Worm (Caenorhabditis elegans): Measurements from ENCODE around the gene snrp-200.

The snrp-200 gene

DNA sequence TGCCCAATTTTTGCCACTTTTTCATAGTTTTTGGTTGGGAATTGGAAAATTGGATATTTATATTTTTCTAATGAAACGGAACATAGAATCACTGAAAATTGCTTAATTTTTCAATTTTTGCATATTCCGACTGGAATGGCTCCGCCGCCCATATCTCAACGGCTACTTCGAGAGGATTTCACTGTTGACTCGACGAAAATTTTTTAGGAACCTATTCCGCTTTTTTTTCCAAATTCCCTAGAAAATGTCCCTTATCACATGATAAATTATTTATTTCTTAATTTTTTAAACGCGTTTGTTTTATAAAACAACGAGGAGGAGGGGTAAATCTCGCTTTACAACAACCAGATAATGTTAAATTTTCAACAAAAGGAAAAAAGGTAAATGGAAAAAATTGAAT is 10.0 kb downstream of the snrp-200 start:
- TF ChIP-seq T22C8.4 (GFP tag; IDR thresholded peaks at IDR 0.05) = no peak
- TF ChIP-seq cog-1 (tag; optimal IDR thresholded peaks at IDR 0.05) = no peak
- no peak for TF ChIP-seq ref-1 (GFP tag; conservative IDR thresholded peaks at IDR 0.05)
- no peak for TF ChIP-seq ztf-23 (GFP tag; IDR thresholded peaks at IDR 0.05)
- TF ChIP-seq klf-2 (GFP tag; conservative IDR thresholded peaks at IDR 0.05) = no peak
- TF ChIP-seq ztf-29 (GFP tag; IDR thresholded peaks at IDR 0.05) = no peak
- no peak for TF ChIP-seq tab-1 (GFP tag; IDR thresholded peaks at IDR 0.05)
- TF ChIP-seq med-1 (GFP tag; optimal IDR thresholded peaks at IDR 0.05; ENCODE audit: insufficient read depth) = no peak
- TF ChIP-seq flt-1 (GFP tag; IDR thresholded peaks at IDR 0.05) = no peak

DNA sequence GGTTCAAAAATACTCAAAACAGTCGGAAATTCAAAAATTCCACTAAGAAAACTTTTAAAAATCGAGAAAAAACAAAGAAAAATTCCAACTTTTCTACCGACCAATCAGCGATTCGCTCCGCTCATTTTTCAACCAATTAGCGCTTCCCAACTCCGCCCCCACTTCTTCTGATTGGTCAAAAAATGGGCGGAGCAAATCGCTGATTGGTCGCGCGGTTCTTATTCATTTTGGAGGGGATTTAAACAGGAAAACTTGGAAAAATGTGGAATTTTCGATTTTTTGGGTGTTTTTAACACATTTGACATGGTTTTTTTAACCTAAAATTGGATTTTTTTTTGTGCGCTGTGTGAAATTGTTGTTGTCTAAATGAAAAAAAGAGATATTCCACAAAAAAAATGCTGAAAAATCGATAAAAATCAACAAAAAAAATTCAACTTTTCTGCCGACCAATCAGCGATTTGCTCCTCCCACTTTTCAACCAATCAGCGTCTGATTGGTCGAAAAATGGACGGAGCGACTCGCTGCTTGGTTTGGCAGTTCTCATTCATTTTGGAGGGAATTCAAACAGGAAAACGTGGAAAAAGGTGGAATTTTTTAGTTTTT is 13.9 kb downstream of the snrp-200 start:
- TF ChIP-seq flt-1 (GFP tag; IDR thresholded peaks at IDR 0.05) (no peak), med-1 (GFP tag; optimal IDR thresholded peaks at IDR 0.05; ENCODE audit: insufficient read depth) (no peak), ref-1 (GFP tag; conservative IDR thresholded peaks at IDR 0.05) (no peak), ztf-29 (GFP tag; IDR thresholded peaks at IDR 0.05) (no peak), ztf-23 (GFP tag; IDR thresholded peaks at IDR 0.05) (no peak), tab-1 (GFP tag; IDR thresholded peaks at IDR 0.05) (no peak), cog-1 (tag; optimal IDR thresholded peaks at IDR 0.05) (no peak), klf-2 (GFP tag; conservative IDR thresholded peaks at IDR 0.05) (no peak)

DNA sequence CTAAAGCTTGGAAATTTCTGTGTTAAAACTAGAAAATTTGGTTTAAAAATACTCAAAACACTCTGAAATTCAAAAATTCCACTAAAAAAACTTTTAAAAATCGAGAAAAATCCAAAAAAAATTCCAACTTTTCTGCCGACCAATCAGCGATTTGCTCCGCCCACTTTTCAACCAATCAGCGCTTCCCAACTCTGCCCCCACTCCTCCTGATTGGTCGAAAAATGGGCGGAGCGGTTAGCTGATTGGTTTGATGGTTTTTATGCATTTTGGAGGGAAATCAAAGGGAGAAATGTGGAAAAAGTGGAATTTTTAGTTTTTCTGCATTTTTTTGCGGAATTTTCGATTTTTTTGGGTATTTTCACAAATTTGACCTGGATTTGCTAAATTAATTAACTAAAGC is 14.7 kb downstream of the snrp-200 start:
- no peak for TF ChIP-seq cog-1 (tag; optimal IDR thresholded peaks at IDR 0.05)
- no peak for TF ChIP-seq ztf-23 (GFP tag; IDR thresholded peaks at IDR 0.05)
- TF ChIP-seq ztf-29 (GFP tag; IDR thresholded peaks at IDR 0.05) = no peak
- TF ChIP-seq tab-1 (GFP tag; IDR thresholded peaks at IDR 0.05) = no peak
- no peak for TF ChIP-seq ref-1 (GFP tag; conservative IDR thresholded peaks at IDR 0.05)
- no peak for TF ChIP-seq klf-2 (GFP tag; conservative IDR thresholded peaks at IDR 0.05)
- TF ChIP-seq med-1 (GFP tag; optimal IDR thresholded peaks at IDR 0.05; ENCODE audit: insufficient read depth) = no peak
- no peak for TF ChIP-seq flt-1 (GFP tag; IDR thresholded peaks at IDR 0.05)
- TF ChIP-seq T22C8.4 (GFP tag; IDR thresholded peaks at IDR 0.05) = no peak

DNA sequence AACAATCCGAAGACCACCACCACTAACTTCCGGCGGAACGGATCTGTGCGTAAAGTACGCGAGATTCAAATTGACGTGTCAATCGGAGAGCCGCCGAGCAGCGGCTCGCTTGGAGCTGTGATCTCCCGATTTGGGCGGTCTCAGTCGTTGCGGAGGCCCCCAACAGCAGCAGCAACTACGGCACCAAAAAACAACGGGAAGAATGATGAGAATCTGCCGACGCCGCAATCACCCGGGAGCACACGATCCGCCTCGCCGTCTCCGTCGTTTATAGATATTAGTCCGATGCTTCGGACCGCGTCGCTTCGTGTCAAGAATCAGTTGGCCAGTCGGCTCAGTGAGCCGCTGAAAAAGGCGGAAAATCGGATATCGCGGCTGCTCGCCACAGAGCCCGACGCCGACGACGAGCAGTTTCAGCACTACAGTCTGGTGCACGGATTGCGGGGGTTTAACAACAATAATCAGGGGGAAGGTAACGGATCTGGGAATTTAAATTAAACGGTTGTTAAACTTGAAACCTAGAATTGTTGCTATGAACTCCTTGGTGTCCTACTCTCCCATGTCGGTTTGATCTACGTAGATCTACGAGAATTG is 20.9 kb downstream of the snrp-200 start:
- TF ChIP-seq klf-2 (GFP tag; conservative IDR thresholded peaks at IDR 0.05) (no peak), cog-1 (tag; optimal IDR thresholded peaks at IDR 0.05) (no peak), flt-1 (GFP tag; IDR thresholded peaks at IDR 0.05) (no peak), tab-1 (GFP tag; IDR thresholded peaks at IDR 0.05) (no peak), ztf-29 (GFP tag; IDR thresholded peaks at IDR 0.05) (no peak), med-1 (GFP tag; optimal IDR thresholded peaks at IDR 0.05; ENCODE audit: insufficient read depth) (no peak), ztf-23 (GFP tag; IDR thresholded peaks at IDR 0.05) (no peak), ref-1 (GFP tag; conservative IDR thresholded peaks at IDR 0.05) (no peak), T22C8.4 (GFP tag; IDR thresholded peaks at IDR 0.05) (no peak)

DNA sequence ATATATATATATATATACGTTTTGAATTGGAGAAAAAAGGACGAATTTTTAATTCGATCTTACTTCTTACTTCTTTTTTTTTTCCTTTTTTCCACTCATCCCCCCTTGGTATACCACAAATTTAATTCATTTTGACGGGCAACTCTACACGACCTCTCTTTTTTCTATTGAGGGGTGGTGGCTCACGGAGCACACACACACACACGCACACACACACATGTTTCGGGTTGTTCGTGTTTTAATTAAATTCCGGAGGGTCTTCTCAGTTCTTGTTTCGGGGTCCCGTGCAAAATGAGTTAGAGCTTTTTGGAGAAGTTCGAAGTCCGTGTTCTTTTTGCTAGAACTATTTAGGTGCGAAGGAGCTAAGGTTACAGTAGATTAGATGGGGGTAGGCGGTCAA is 25.2 kb downstream of the snrp-200 start:
- TF ChIP-seq cog-1 (tag; optimal IDR thresholded peaks at IDR 0.05) (no peak), ztf-23 (GFP tag; IDR thresholded peaks at IDR 0.05) (no peak), flt-1 (GFP tag; IDR thresholded peaks at IDR 0.05) (no peak)

DNA sequence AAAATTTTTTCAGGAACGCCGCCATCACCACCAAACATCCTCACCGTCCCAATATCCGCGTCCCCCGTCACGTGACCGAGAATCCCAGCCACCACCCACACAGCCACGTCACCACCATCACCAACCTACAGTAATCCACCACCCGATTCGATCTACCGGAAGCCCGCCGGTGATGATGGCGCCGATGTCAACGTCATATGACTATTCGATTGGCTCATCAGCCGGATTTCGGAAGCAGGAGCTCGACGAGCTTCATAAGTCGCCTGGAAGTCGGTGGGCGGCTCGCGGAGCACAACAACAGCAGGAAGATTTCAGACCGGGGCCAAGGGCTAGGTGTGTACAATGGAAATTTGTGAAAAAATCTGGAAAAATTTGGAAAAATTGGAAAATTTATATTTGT is 40.6 kb downstream of the snrp-200 start:
- TF ChIP-seq flt-1 (GFP tag; IDR thresholded peaks at IDR 0.05) = no peak
- no peak for TF ChIP-seq klf-2 (GFP tag; conservative IDR thresholded peaks at IDR 0.05)
- no peak for TF ChIP-seq cog-1 (tag; optimal IDR thresholded peaks at IDR 0.05)
- TF ChIP-seq T22C8.4 (GFP tag; IDR thresholded peaks at IDR 0.05) = no peak
- TF ChIP-seq tab-1 (GFP tag; IDR thresholded peaks at IDR 0.05) = no peak
- TF ChIP-seq ref-1 (GFP tag; conservative IDR thresholded peaks at IDR 0.05) = no peak
- TF ChIP-seq ztf-29 (GFP tag; IDR thresholded peaks at IDR 0.05) = no peak
- no peak for TF ChIP-seq med-1 (GFP tag; optimal IDR thresholded peaks at IDR 0.05; ENCODE audit: insufficient read depth)
- no peak for TF ChIP-seq ztf-23 (GFP tag; IDR thresholded peaks at IDR 0.05)

DNA sequence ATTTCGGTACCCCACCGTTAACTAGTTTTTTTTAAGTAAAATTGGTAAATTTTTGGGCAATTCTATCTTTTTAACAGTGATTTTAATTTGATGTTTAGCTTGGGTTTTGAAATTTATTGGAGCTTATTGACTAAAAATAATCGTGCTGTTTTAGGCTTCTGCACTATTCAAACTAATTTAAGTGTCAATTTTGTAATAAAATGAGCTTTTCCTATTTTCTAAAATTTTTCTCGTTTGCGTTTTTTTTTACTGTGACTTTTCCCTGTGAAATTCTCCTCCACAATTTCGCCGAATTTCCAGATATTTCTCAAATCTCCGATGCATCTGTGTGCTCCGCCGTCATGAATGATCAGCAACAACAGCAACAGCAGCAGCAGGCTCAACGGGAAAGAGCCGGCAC is 42.6 kb downstream of the snrp-200 start, which contains the start of gene tbc-17:
tbc-17 (plus strand) TSS at position 301 of the 400 bp plus-strand sequence.
- TF ChIP-seq ztf-29 (GFP tag; IDR thresholded peaks at IDR 0.05) = no peak
- no peak for TF ChIP-seq tab-1 (GFP tag; IDR thresholded peaks at IDR 0.05)
- no peak for TF ChIP-seq T22C8.4 (GFP tag; IDR thresholded peaks at IDR 0.05)

DNA sequence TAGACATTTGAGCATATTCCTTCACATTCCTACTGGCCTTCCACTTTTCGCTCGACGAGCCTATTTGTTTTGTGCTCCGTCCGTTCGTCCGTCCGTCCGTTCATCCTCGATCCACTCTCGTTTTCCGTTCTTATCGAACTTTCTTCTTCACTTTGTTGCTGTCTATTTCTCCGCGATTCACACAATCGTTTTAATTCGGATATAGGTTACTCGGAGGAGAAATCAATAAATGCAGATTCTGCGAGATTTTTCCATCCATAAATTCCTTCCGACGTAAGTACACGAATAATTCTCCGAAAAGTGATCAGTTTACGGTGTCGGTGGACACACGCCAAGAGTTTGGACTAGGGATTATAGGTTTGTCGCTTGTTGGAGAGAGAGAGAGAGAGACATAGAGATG is 44.0 kb downstream of the snrp-200 start:
- no peak for TF ChIP-seq tab-1 (GFP tag; IDR thresholded peaks at IDR 0.05)
- no peak for TF ChIP-seq flt-1 (GFP tag; IDR thresholded peaks at IDR 0.05)
- no peak for TF ChIP-seq ztf-23 (GFP tag; IDR thresholded peaks at IDR 0.05)
- no peak for TF ChIP-seq ref-1 (GFP tag; conservative IDR thresholded peaks at IDR 0.05)
- TF ChIP-seq klf-2 (GFP tag; conservative IDR thresholded peaks at IDR 0.05) = no peak
- no peak for TF ChIP-seq T22C8.4 (GFP tag; IDR thresholded peaks at IDR 0.05)

DNA sequence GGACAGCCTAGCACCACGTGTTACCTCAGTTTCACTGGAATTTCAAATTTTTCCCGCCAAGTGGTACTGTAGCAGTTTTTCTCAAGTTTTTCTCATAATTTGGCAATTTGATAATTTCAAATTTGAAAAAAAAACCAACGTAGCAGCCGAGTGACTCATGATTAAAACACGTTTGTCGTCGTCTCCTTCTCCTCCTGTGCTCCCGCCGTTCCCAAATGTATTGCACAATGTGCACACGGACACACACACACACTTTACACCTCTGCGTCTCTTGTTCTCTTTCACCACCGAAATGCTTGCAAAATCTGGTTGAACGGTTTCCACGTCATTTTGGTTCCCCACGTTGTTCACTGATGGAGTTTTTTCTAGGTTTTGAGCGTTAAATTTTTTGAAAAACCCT is 45.4 kb downstream of the snrp-200 start:
- TF ChIP-seq tab-1 (GFP tag; IDR thresholded peaks at IDR 0.05) = no peak
- TF ChIP-seq med-1 (GFP tag; optimal IDR thresholded peaks at IDR 0.05; ENCODE audit: insufficient read depth) = no peak
- TF ChIP-seq ref-1 (GFP tag; conservative IDR thresholded peaks at IDR 0.05) = no peak
- no peak for TF ChIP-seq klf-2 (GFP tag; conservative IDR thresholded peaks at IDR 0.05)
- TF ChIP-seq flt-1 (GFP tag; IDR thresholded peaks at IDR 0.05) = no peak
- TF ChIP-seq T22C8.4 (GFP tag; IDR thresholded peaks at IDR 0.05) = no peak
- TF ChIP-seq ztf-29 (GFP tag; IDR thresholded peaks at IDR 0.05) = no peak
- no peak for TF ChIP-seq ztf-23 (GFP tag; IDR thresholded peaks at IDR 0.05)
- no peak for TF ChIP-seq cog-1 (tag; optimal IDR thresholded peaks at IDR 0.05)

DNA sequence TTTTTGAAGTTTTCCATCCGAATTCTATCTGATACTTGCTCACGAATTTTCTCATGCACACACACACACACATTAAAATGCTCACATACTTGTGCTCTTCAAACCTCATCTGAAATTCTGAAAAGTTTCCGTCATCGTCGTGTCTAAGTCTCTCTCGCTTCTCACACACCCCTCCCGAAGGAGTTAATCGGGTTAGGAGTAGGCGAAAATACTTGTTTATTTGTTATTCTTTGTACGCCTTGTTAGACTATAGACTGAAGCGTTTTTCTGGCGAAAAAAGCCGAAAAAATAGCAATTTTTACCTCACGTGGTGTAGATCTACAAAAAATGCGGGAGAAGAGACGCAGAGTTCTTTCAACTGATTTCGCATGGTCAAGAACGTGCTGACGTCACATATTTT is 45.8 kb downstream of the snrp-200 start:
- TF ChIP-seq tab-1 (GFP tag; IDR thresholded peaks at IDR 0.05) (no peak), klf-2 (GFP tag; conservative IDR thresholded peaks at IDR 0.05) (no peak), ztf-23 (GFP tag; IDR thresholded peaks at IDR 0.05) (no peak), med-1 (GFP tag; optimal IDR thresholded peaks at IDR 0.05; ENCODE audit: insufficient read depth) (no peak), ztf-29 (GFP tag; IDR thresholded peaks at IDR 0.05) (no peak), cog-1 (tag; optimal IDR thresholded peaks at IDR 0.05) (no peak), flt-1 (GFP tag; IDR thresholded peaks at IDR 0.05) (no peak), T22C8.4 (GFP tag; IDR thresholded peaks at IDR 0.05) (no peak), ref-1 (GFP tag; conservative IDR thresholded peaks at IDR 0.05) (no peak)

All from whole organism, midembryonic.